Fruit fly (Drosophila melanogaster): ENCODE results near the gene CG31635.

The CG31635 gene

DNA sequence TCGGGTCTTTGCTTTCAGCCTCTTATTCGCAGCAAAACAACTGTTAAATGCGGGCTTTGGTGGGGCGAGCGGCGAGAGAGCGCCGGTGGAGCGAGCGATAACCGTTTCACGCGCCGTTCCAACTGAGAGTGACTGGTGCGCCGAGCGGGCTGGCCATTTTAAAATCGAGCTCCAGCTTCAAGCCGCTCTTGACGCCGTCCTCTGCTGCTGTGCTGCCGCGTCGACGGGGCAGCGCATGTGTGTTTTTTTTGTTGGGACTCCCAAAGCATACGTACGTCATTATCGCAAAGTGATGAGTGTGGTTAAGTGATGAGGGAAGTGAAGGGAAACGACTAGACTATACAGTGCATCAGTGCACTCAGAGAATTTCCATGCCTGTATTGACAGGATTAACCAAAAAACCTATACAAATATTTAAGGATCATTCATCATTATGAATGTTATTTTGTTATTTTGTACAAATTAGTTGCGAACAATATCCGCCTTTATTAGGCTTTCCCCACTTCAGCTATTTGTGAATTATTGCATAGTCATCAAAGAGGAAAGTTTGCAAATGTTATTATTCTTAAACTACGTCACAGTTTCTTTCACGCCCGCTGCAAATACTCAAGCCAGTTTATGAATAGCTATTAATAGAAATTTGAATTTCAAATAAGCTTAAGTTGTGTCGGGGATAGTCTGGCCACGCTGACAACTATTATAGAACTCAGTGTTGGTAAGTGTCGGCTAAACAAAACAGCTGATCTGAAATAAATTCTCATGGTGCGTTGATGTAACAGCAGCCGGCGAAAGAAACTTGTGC is 24.5 kb upstream of the CG31635 start, which contains the start of gene Spn27A (continued):
- TF ChIP-seq CG13296 (GFP tag; optimal IDR thresholded peaks at IDR 0.05): peak; percentile 21
- peak; percentile 15 for TF ChIP-seq CG10462 (GFP tag; optimal IDR thresholded peaks at IDR 0.05)
- TF ChIP-seq tio (GFP tag; optimal IDR thresholded peaks at IDR 0.05): peak; percentile 58
- TF ChIP-seq Bdp1 (GFP tag; optimal IDR thresholded peaks at IDR 0.05): peak; percentile 27
- TF ChIP-seq nmo (GFP tag; optimal IDR thresholded peaks at IDR 0.05): peak; percentile 77
- TF ChIP-seq CG7357 (GFP tag; IDR thresholded peaks at IDR 0.05): peak; percentile 44; the same call in 1 of the 3 replicates
- no peak for TF ChIP-seq knrl (GFP tag; IDR thresholded peaks at IDR 0.05; ENCODE audit: partially characterized antibody)
- TF ChIP-seq Xrp1 (GFP tag; IDR thresholded peaks at IDR 0.05): peak; percentile 42; the same call in 1 of the 2 replicates
- TF ChIP-seq croc (GFP tag; conservative IDR thresholded peaks at IDR 0.05): no peak
- peak; percentile 36 for TF ChIP-seq Spps (tag; optimal IDR thresholded peaks at IDR 0.05)
- peak; percentile 54 for TF ChIP-seq CG1233 (GFP tag; optimal IDR thresholded peaks at IDR 0.05)
- TF ChIP-seq Mad (GFP tag; optimal IDR thresholded peaks at IDR 0.05): no peak
- TF ChIP-seq insv (GFP tag; optimal IDR thresholded peaks at IDR 0.05): peak in 1 of 2 experiments; percentile 32
- no peak; the same call in 2 of the 3 replicates for TF ChIP-seq z (GFP tag; IDR thresholded peaks at IDR 0.05)
- no peak for TF ChIP-seq CG6683 (GFP tag; optimal IDR thresholded peaks at IDR 0.05)
- TF ChIP-seq MTF-1 (GFP tag; optimal IDR thresholded peaks at IDR 0.05; ENCODE audit: borderline replicate concordance): no peak
- no peak for TF ChIP-seq eve (GFP tag; optimal IDR thresholded peaks at IDR 0.05)
- TF ChIP-seq Sox102F (GFP tag; optimal IDR thresholded peaks at IDR 0.05): no peak
- TF ChIP-seq CG6813 (GFP tag; optimal IDR thresholded peaks at IDR 0.05): peak; percentile 25
- peak; percentile 95 for TF ChIP-seq Med (GFP tag)
- TF ChIP-seq pb (GFP tag; optimal IDR thresholded peaks at IDR 0.05): peak; percentile 32
- TF ChIP-seq Aef1 (GFP tag; IDR thresholded peaks at IDR 0.05): peak; percentile 35; the same call in 1 of the 3 replicates
- TF ChIP-seq CG17361 (GFP tag; IDR thresholded peaks at IDR 0.05): peak; percentile 81
- TF ChIP-seq CG32532 (GFP tag; IDR thresholded peaks at IDR 0.05): no peak; the same call in 1 of the 2 replicates
- TF ChIP-seq trem (tag; optimal IDR thresholded peaks at IDR 0.05): peak; percentile 46
- TF ChIP-seq trh (GFP tag; optimal IDR thresholded peaks at IDR 0.05): no peak
- no peak for TF ChIP-seq CG14860 (GFP tag; IDR thresholded peaks at IDR 0.05; ENCODE audit: partially characterized antibody)
- TF ChIP-seq bcd (GFP tag; optimal IDR thresholded peaks at IDR 0.05): no peak
- TF ChIP-seq bsh (GFP tag; optimal IDR thresholded peaks at IDR 0.05): peak; percentile 18 to 68
- TF ChIP-seq CG4424 (GFP tag; optimal IDR thresholded peaks at IDR 0.05): peak; percentile 57
- TF ChIP-seq Doc2 (GFP tag; IDR thresholded peaks at IDR 0.05): no peak
- TF ChIP-seq nerfin-1 (tag; optimal IDR thresholded peaks at IDR 0.05): peak; percentile 76
- TF ChIP-seq repo (GFP tag; optimal IDR thresholded peaks at IDR 0.05): peak; percentile 1
- peak; percentile 38 for TF ChIP-seq Hr3 (GFP tag; optimal IDR thresholded peaks at IDR 0.05)
- TF ChIP-seq gro (GFP tag; optimal IDR thresholded peaks at IDR 0.05): peak; percentile 58
- TF ChIP-seq NC2α (GFP tag; optimal IDR thresholded peaks at IDR 0.05): peak; percentile 51
- TF ChIP-seq lilli (GFP tag; optimal IDR thresholded peaks at IDR 0.05): peak; percentile 71
- 0 out of 3 replicates have a peak, but pooled peaks have one; percentile 32 for TF ChIP-seq B-H1 (GFP tag; IDR thresholded peaks at IDR 0.05)
- no peak for TF ChIP-seq abd-A (tag; optimal IDR thresholded peaks at IDR 0.05)
- TF ChIP-seq CG8359 (GFP tag; optimal IDR thresholded peaks at IDR 0.05; ENCODE audit: borderline replicate concordance): no peak
- TF ChIP-seq nom (GFP tag; optimal IDR thresholded peaks at IDR 0.05): peak; percentile 86
- TF ChIP-seq Ada2b (GFP tag; IDR thresholded peaks at IDR 0.05): peak; percentile 46
- TF ChIP-seq Trl (optimal IDR thresholded peaks at IDR 0.05): peak; percentile 50 to 60
- peak; percentile 43 for TF ChIP-seq Trl (GFP tag; optimal IDR thresholded peaks at IDR 0.05)
- peak; percentile 2 for TF ChIP-seq Nf-YB (GFP tag; optimal IDR thresholded peaks at IDR 0.05)
- peak; percentile 45 for TF ChIP-seq YL-1 (GFP tag; optimal IDR thresholded peaks at IDR 0.05)
- peak; percentile 95 for TF ChIP-seq Ets65A (GFP tag)
- TF ChIP-seq sima (GFP tag; optimal IDR thresholded peaks at IDR 0.05): no peak
- TF ChIP-seq gem (tag; optimal IDR thresholded peaks at IDR 0.05): peak; percentile 73

Measured in whole organism, embryonic.